Worm (Caenorhabditis elegans) whole organism, L4/young adult: ENCODE data around the gene spp-21.

Source experiments
- W03F9.2 ChIP-seq: fragments of 150-350 bp; optimal IDR thresholded peaks from 2 replicates; lab custom pipeline; 2014; ENCODE audit warnings: missing biosample characterization, missing genetic modification characterization
- him-1 ChIP-seq: sonication (generic microtip); optimal IDR thresholded peaks from 2 replicates; lab custom pipeline; 2016; ENCODE audit warnings: missing genotype, missing genetic modification reagents, missing genetic modification characterization, missing compliant biosample characterization

DNA sequence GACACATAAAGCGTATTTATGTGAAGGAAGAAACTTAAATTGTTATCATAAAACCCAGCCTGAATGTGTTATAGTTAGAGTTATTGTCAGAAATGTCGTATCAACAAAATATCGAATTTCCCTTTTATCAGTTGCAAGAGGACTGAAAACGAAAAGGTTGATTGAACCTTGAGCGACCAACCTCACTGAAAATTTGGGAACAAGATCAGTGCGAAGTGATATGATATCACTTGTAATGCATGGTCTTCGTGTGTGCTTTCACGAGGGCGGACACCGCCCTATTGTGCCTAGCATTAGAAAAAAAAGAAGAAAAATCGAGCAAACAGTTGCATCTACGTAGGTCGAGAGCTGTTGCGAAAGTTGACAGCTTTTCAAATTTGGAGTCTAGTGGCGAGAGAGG is 42.2 kb upstream of the spp-21 start:
- TF ChIP-seq him-1 (no peak), W03F9.2 (tag; lab: Kevin White, UChicago) (no peak)
